Fruit fly (Drosophila melanogaster) whole organism, wandering third instar larva: Measurements from ENCODE around the gene CG13126.

ENCODE experiments used
- CG32264 ChIP-seq: fragments of 200-800 bp; sonication (Bioruptor generic); optimal IDR thresholded peaks from 2 replicates; lab custom pipeline; 2016; ENCODE audit warnings: missing biosample characterization, missing genetic modification characterization
- CG9705 ChIP-seq: fragments of 200-800 bp; sonication (Bioruptor generic); optimal IDR thresholded peaks from 2 replicates; lab custom pipeline; 2018; ENCODE audit warnings: missing biosample characterization, mild to moderate bottlenecking, missing genetic modification characterization
- CrebA ChIP-seq: fragments of 200-800 bp; sonication (Bioruptor generic); optimal IDR thresholded peaks from 2 replicates; lab custom pipeline; 2016; ENCODE audit warnings: missing biosample characterization, mild to moderate bottlenecking, missing genetic modification characterization, borderline replicate concordance
- Dfd ChIP-seq: fragments of >200 bp; optimal IDR thresholded peaks from 2 replicates; lab custom pipeline; 2017; ENCODE audit warnings: missing biosample characterization, missing genetic modification characterization
- Dif ChIP-seq: fragments of 200-275, 200-300 bp; sonication (Bioruptor generic); optimal IDR thresholded peaks from 2 replicates; lab custom pipeline; 2018; ENCODE audit warnings: missing biosample characterization, missing genetic modification characterization; ENCODE audit not compliant: partially characterized antibody
- GATAd ChIP-seq: sonication (Bioruptor generic); optimal IDR thresholded peaks from 2 replicates; lab custom pipeline; 2016; ENCODE audit warnings: missing biosample characterization, missing genetic modification characterization
- HLH106 ChIP-seq: fragments of 200-800 bp; optimal IDR thresholded peaks from 3 replicates; lab custom pipeline; 2019; ENCODE audit warnings: missing biosample characterization, mild to moderate bottlenecking, missing genetic modification characterization, moderate library complexity
- Hr78 ChIP-seq: fragments of >200 bp; optimal IDR thresholded peaks from 2 replicates; lab custom pipeline; 2017; ENCODE audit warnings: missing biosample characterization, missing genetic modification characterization
- Hr83 ChIP-seq: fragments of 200-300 bp; sonication (Bioruptor generic); optimal IDR thresholded peaks from 2 replicates; lab custom pipeline; 2016; ENCODE audit warnings: missing biosample characterization, mild to moderate bottlenecking, missing genetic modification characterization, moderate library complexity; ENCODE audit not compliant: poor library complexity, severe bottlenecking
- Jra ChIP-seq: sonication (Bioruptor generic); optimal IDR thresholded peaks from 2 replicates; lab custom pipeline; 2016; ENCODE audit warnings: missing biosample characterization, missing genetic modification characterization
- Mio ChIP-seq: sonication (Bioruptor generic); optimal IDR thresholded peaks from 2 replicates; lab custom pipeline; 2016; ENCODE audit warnings: missing biosample characterization, missing genetic modification characterization
- Myc ChIP-seq: fragments of >200 bp; optimal IDR thresholded peaks from 2 replicates; lab custom pipeline; 2017
- N ChIP-seq: fragments of >200 bp; optimal IDR thresholded peaks from 2 replicates; lab custom pipeline; 2018; ENCODE audit warnings: missing biosample characterization, missing external identifiers, missing genetic modification characterization
- OdsH ChIP-seq: fragments of 200-800 bp; sonication (Bioruptor generic); optimal IDR thresholded peaks from 2 replicates; lab custom pipeline; 2016; ENCODE audit warnings: missing biosample characterization, mild to moderate bottlenecking, missing genetic modification characterization
- Sp1 ChIP-seq: fragments of 200-800 bp; sonication (Bioruptor generic); optimal IDR thresholded peaks from 3 replicates; lab custom pipeline; 2019; ENCODE audit warnings: missing biosample characterization, mild to moderate bottlenecking, missing genetic modification characterization, moderate library complexity
- Vsx2 ChIP-seq: fragments of 200-300, 225-300 bp; sonication (Bioruptor generic); optimal IDR thresholded peaks from 2 replicates; lab custom pipeline; 2018; ENCODE audit warnings: missing biosample characterization, missing genetic modification characterization; ENCODE audit not compliant: partially characterized antibody
- br ChIP-seq: fragments of 200-800 bp; sonication (Bioruptor generic); optimal IDR thresholded peaks from 2 replicates; lab custom pipeline; 2016; ENCODE audit warnings: missing biosample characterization, missing genetic modification characterization
- brk ChIP-seq: fragments of 200-800 bp; sonication (Bioruptor generic); optimal IDR thresholded peaks from 2 replicates; lab custom pipeline; 2016; ENCODE audit warnings: missing biosample characterization, mild to moderate bottlenecking, missing genetic modification characterization
- dl ChIP-seq, 2 experiments: fragments of 175-275, 200-275 bp in 1 of 2; fragments of 200-275 bp in 1 of 2; sonication (Bioruptor generic); optimal IDR thresholded peaks; lab custom pipeline; 2018; ENCODE audit warnings: mild to moderate bottlenecking in 2 of 2, missing biosample characterization in 2 of 2, missing genetic modification characterization in 2 of 2, moderate library complexity in 2 of 2; ENCODE audit not compliant: partially characterized antibody in 2 of 2, insufficient read depth in 1 of 2
- dmrt93B ChIP-seq: fragments of 200-800 bp; sonication (Bioruptor generic); optimal IDR thresholded peaks from 2 replicates; lab custom pipeline; 2018; ENCODE audit warnings: missing biosample characterization, mild to moderate bottlenecking, missing genetic modification characterization
- dsf ChIP-seq: sonication (Bioruptor generic); optimal IDR thresholded peaks from 2 replicates; lab custom pipeline; 2016; ENCODE audit warnings: missing biosample characterization, missing genetic modification characterization, borderline replicate concordance
- foxo ChIP-seq, 2 experiments: fragments of 200-800 bp; sonication (Bioruptor generic); optimal IDR thresholded peaks; 2 replicates in 1 of 2; 3 replicates in 1 of 2; lab custom pipeline; 2016 to 2017; ENCODE audit warnings: missing biosample characterization in 2 of 2, missing genetic modification characterization in 2 of 2
- fru ChIP-seq: fragments of 200-800 bp; sonication (Bioruptor generic); optimal IDR thresholded peaks from 3 replicates; lab custom pipeline; 2016; ENCODE audit warnings: missing biosample characterization, mild to moderate bottlenecking, missing genetic modification characterization
- h ChIP-seq: fragments of 200-800 bp; sonication (Bioruptor generic); optimal IDR thresholded peaks from 3 replicates; lab custom pipeline; 2016; ENCODE audit warnings: missing biosample characterization, mild to moderate bottlenecking, missing genetic modification characterization
- jim ChIP-seq: fragments of 175-275, 200-325 bp; sonication (Bioruptor generic); optimal IDR thresholded peaks from 2 replicates; lab custom pipeline; 2016; ENCODE audit warnings: missing biosample characterization, mild to moderate bottlenecking, missing genetic modification characterization
- lola ChIP-seq: fragments of >200 bp; optimal IDR thresholded peaks from 2 replicates; lab custom pipeline; 2017; ENCODE audit warnings: missing biosample characterization, missing genetic modification characterization
- pan ChIP-seq: fragments of >200 bp; optimal IDR thresholded peaks from 2 replicates; lab custom pipeline; 2017
- psq ChIP-seq: fragments of 200-800 bp; sonication (Bioruptor generic); optimal IDR thresholded peaks from 3 replicates; lab custom pipeline; 2017; ENCODE audit warnings: missing biosample characterization, mild to moderate bottlenecking, missing genetic modification characterization, moderate library complexity
- sage ChIP-seq: fragments of 200-800 bp; sonication (Bioruptor generic); optimal IDR thresholded peaks from 2 replicates; lab custom pipeline; 2016; ENCODE audit warnings: missing biosample characterization, mild to moderate bottlenecking, missing genetic modification characterization
- sv ChIP-seq: fragments of 200-800 bp; sonication (Bioruptor generic); optimal IDR thresholded peaks from 3 replicates; lab custom pipeline; 2016; ENCODE audit warnings: missing biosample characterization, missing genetic modification characterization
- tai ChIP-seq: sonication (Bioruptor generic); optimal IDR thresholded peaks from 2 replicates; lab custom pipeline; 2016; ENCODE audit warnings: missing biosample characterization, missing genetic modification characterization
- usp ChIP-seq: fragments of >200 bp; optimal IDR thresholded peaks from 2 replicates; lab custom pipeline; 2017; ENCODE audit warnings: missing biosample characterization, missing genetic modification characterization
- woc ChIP-seq: sonication (Bioruptor generic); optimal IDR thresholded peaks from 2 replicates; lab custom pipeline; 2016; ENCODE audit warnings: missing biosample characterization, mild to moderate bottlenecking, missing genetic modification characterization

The CG13126 gene

dm6 chr2L:9908468-9908967 is 45.5 kb downstream of the CG13126 start, which contains the start of gene CG13124:
Gene CG13124, minus strand, starts transcription at chr2L:9908633.
- TF ChIP-seq psq (no peak), Dfd (GFP tag; lab: Kevin White, UChicago) (no peak), br (no peak), Vsx2 (GFP tag; lab: Kevin White, UChicago) (no peak), dmrt93B (GFP tag; lab: Kevin White, UChicago) (no peak), sage (GFP tag; lab: Kevin White, UChicago) (no peak), OdsH (GFP tag; lab: Kevin White, UChicago) (no peak), Jra (GFP tag; lab: Kevin White, UChicago) (no peak), Sp1 (GFP tag; lab: Kevin White, UChicago) (no peak), foxo (GFP tag; optimal IDR thresholded peaks at IDR 0.05; lab: Kevin White, UChicago) (peak in 1 of 2 experiments; percentile 6), h (GFP tag; lab: Kevin White, UChicago) (peak; percentile 27), CG32264 (no peak), GATAd (no peak), Dif (GFP tag; lab: Kevin White, UChicago) (peak; percentile 82), brk (GFP tag; lab: Kevin White, UChicago) (no peak), dl (GFP tag; optimal IDR thresholded peaks at IDR 0.05; lab: Kevin White, UChicago; ENCODE audit: insufficient read depth in 1 of 2, partially characterized antibody in 2 of 2) (peak; percentile 41 to 59), sv (GFP tag; lab: Kevin White, UChicago) (no peak), N (GFP tag; lab: Kevin White, UChicago) (no peak), CG9705 (no peak), dsf (GFP tag; lab: Kevin White, UChicago) (no peak), fru (no peak), Mio (GFP tag; lab: Kevin White, UChicago) (no peak), HLH106 (no peak), woc (no peak), Myc (lab: Kevin White, UChicago) (no peak), tai (GFP tag; lab: Kevin White, UChicago) (no peak), jim (no peak), pan (lab: Kevin White, UChicago) (no peak), lola (no peak), usp (GFP tag; lab: Kevin White, UChicago) (no peak), Hr78 (no peak)

dm6 chr2L:9907320-9908256 is 46.4 kb downstream of the CG13126 start:
- TF ChIP-seq Hr83, result no peak
- TF ChIP-seq psq, result peak; percentile 61
- TF ChIP-seq Jra (GFP tag; lab: Kevin White, UChicago), result peak; percentile 23
- peak; percentile 24 for TF ChIP-seq N (GFP tag; lab: Kevin White, UChicago)
- TF ChIP-seq, all 38 proteins: peak for 3

- TF ChIP-seq Vsx2 (GFP tag; lab: Kevin White, UChicago), result no peak
- no peak for TF ChIP-seq jim
- no peak for TF ChIP-seq tai (GFP tag; lab: Kevin White, UChicago)
- TF ChIP-seq N (GFP tag; lab: Kevin White, UChicago), result no peak
- TF ChIP-seq Dfd (GFP tag; lab: Kevin White, UChicago), result no peak
- TF ChIP-seq br, result no peak
- TF ChIP-seq CG32264, result no peak
- TF ChIP-seq, all 38 proteins: peak for 0
Observed at dm6 chr2L:9906641-9907040, 47.3 kb downstream of the CG13126 start.

dm6 chr2L:9903028-9903427 is 51.0 kb downstream of the CG13126 start, which contains the start of gene Muc30E:
Gene Muc30E, minus strand, starts transcription at chr2L:9903128.
- TF ChIP-seq psq (no peak), Sp1 (GFP tag; lab: Kevin White, UChicago) (no peak), Vsx2 (GFP tag; lab: Kevin White, UChicago) (no peak), Dif (GFP tag; lab: Kevin White, UChicago) (no peak), CrebA (GFP tag; lab: Kevin White, UChicago) (no peak), CG32264 (no peak)
